Fruit fly (Drosophila melanogaster): ENCODE measurements around the gene CG15169.

The CG15169 gene

dm6 chr2L:18951674-18952073 lies 39.1 kb upstream of the CG15169 start, which contains the start of gene Nedd8 (continued):
- TF ChIP-seq rib (GFP tag; IDR thresholded peaks at IDR 0.05) (0 out of 2 replicates have a peak, but pooled peaks have one; percentile 28), CG12659 (GFP tag; optimal IDR thresholded peaks at IDR 0.05) (peak; percentile 71), CG1832 (GFP tag; optimal IDR thresholded peaks at IDR 0.05) (no peak), CG33557 (GFP tag; optimal IDR thresholded peaks at IDR 0.05) (no peak), CG13894 (tag; optimal IDR thresholded peaks at IDR 0.05) (peak; percentile 30), gt (GFP tag; IDR thresholded peaks at IDR 0.05) (no peak), Doc3 (GFP tag; IDR thresholded peaks at IDR 0.05; ENCODE audit: partially characterized antibody) (peak; percentile 80), CoRest (tag; optimal IDR thresholded peaks at IDR 0.05) (peak; percentile 29), nmo (GFP tag; optimal IDR thresholded peaks at IDR 0.05) (peak; percentile 4), CG15073 (GFP tag; optimal IDR thresholded peaks at IDR 0.05) (no peak), pzg (GFP tag; optimal IDR thresholded peaks at IDR 0.05) (peak; percentile 83), amos (GFP tag; IDR thresholded peaks at IDR 0.05; ENCODE audit: partially characterized antibody) (peak; percentile 93), CG2120 (GFP tag; optimal IDR thresholded peaks at IDR 0.05) (peak; percentile 46), otp (GFP tag; IDR thresholded peaks at IDR 0.05) (no peak), Pdp1 (GFP tag; optimal IDR thresholded peaks at IDR 0.05) (peak in 1 of 2 experiments; percentile 13), CG34224 (GFP tag; IDR thresholded peaks at IDR 0.05; ENCODE audit: partially characterized antibody) (peak; percentile 84), zen2 (GFP tag; IDR thresholded peaks at IDR 0.05; ENCODE audit: partially characterized antibody) (peak; percentile 81), HLH4C (GFP tag; IDR thresholded peaks at IDR 0.05; ENCODE audit: partially characterized antibody) (peak; percentile 78), CG8924 (tag; optimal IDR thresholded peaks at IDR 0.05) (peak; percentile 10), YL-1 (GFP tag; optimal IDR thresholded peaks at IDR 0.05) (peak; percentile 75), CG7963 (GFP tag; IDR thresholded peaks at IDR 0.05; ENCODE audit: partially characterized antibody) (peak; percentile 68; the same call in 2 of the 3 replicates), CG14710 (tag; optimal IDR thresholded peaks at IDR 0.05) (peak; percentile 30), CG2678 (tag; optimal IDR thresholded peaks at IDR 0.05) (peak; percentile 1), grau (tag; optimal IDR thresholded peaks at IDR 0.05) (peak; percentile 24), Oli (tag; optimal IDR thresholded peaks at IDR 0.05) (no peak), MBD-R2 (GFP tag; IDR thresholded peaks at IDR 0.05) (peak; percentile 89), CG9932 (GFP tag; IDR thresholded peaks at IDR 0.05) (peak; percentile 30; the same call in 1 of the 2 replicates), CG14860 (GFP tag; IDR thresholded peaks at IDR 0.05; ENCODE audit: partially characterized antibody) (peak; percentile 77), chinmo (GFP tag; IDR thresholded peaks at IDR 0.05; ENCODE audit: partially characterized antibody) (peak; percentile 86; the same call in 3 of the 4 replicates), CG2712 (tag; optimal IDR thresholded peaks at IDR 0.05) (peak; percentile 36), MESR4 (GFP tag; optimal IDR thresholded peaks at IDR 0.05) (peak; percentile 63), unc-4 (GFP tag; IDR thresholded peaks at IDR 0.05; ENCODE audit: partially characterized antibody) (peak; percentile 92), dpn (GFP tag; optimal IDR thresholded peaks at IDR 0.05) (no peak), dmrt99B (tag; optimal IDR thresholded peaks at IDR 0.05) (no peak), Sry-δ (GFP tag; optimal IDR thresholded peaks at IDR 0.05) (peak; percentile 90), CG12391 (tag; optimal IDR thresholded peaks at IDR 0.05) (peak; percentile 38), Dll (GFP tag; IDR thresholded peaks at IDR 0.05; ENCODE audit: partially characterized antibody) (peak; percentile 92), trem (tag; optimal IDR thresholded peaks at IDR 0.05) (peak; percentile 48), ato (GFP tag; IDR thresholded peaks at IDR 0.05; ENCODE audit: partially characterized antibody) (peak; percentile 70), CG10267 (tag; optimal IDR thresholded peaks at IDR 0.05) (peak; percentile 71), psq (GFP tag; optimal IDR thresholded peaks at IDR 0.05) (no peak), Med (GFP tag) (peak; percentile 71), CG1603 (tag; optimal IDR thresholded peaks at IDR 0.05) (peak; percentile 68), Dp (GFP tag; optimal IDR thresholded peaks at IDR 0.05) (peak; percentile 70), tap (tag; optimal IDR thresholded peaks at IDR 0.05) (no peak), Xrp1 (GFP tag; IDR thresholded peaks at IDR 0.05) (peak; percentile 20; the same call in 1 of the 2 replicates), HmgZ (tag; optimal IDR thresholded peaks at IDR 0.05) (peak; percentile 63), Dip2 (GFP tag; IDR thresholded peaks at IDR 0.05) (no peak)

Data from whole organism, embryonic.